Worm (Caenorhabditis elegans) whole organism, midembryonic: ENCODE data around the gene inx-6.

ENCODE experiments used
- flt-1 ChIP-seq: fragments of 200-800 bp; sonication (Bioruptor generic); IDR thresholded peaks from 2 replicates; pipeline ENCODE4 v1.3.6; 2022; ENCODE audit warnings: missing genetic modification characterization, missing compliant biosample characterization
- klf-2 ChIP-seq: fragments of 200-800 bp; sonication (Bioruptor generic); conservative IDR thresholded peaks from 2 replicates; pipeline ENCODE4 v1.3.6; 2022; ENCODE audit warnings: missing genetic modification reagents, missing genetic modification characterization, missing compliant biosample characterization
- med-1 ChIP-seq: sonication (generic microtip); optimal IDR thresholded peaks from 2 replicates; lab custom pipeline; 2017; ENCODE audit warnings: missing genetic modification characterization, mild to moderate bottlenecking, missing compliant biosample characterization, antibody characterized with exemption, missing genetic modification reagents; ENCODE audit not compliant: insufficient read depth
- ref-1 ChIP-seq: fragments of 200-800 bp; sonication (Bioruptor generic); conservative IDR thresholded peaks from 2 replicates; pipeline ENCODE4 v1.3.6; 2022; ENCODE audit warnings: missing genetic modification reagents, missing genetic modification characterization, missing compliant biosample characterization
- tab-1 ChIP-seq: fragments of 200-800 bp; sonication (Bioruptor generic); IDR thresholded peaks from 2 replicates; pipeline ENCODE4 v1.3.6; 2022; ENCODE audit warnings: missing genetic modification characterization, missing compliant biosample characterization

ce11 chrIV:12795371-12795936 is 49.1 kb downstream of the inx-6 start:
- TF ChIP-seq ref-1 (GFP tag; lab: Robert Waterston, UW) (no peak), med-1 (no peak), flt-1 (GFP tag; lab: Robert Waterston, UW) (no peak), klf-2 (GFP tag; lab: Robert Waterston, UW) (no peak), tab-1 (GFP tag; lab: Robert Waterston, UW) (no peak)
